Worm (Caenorhabditis elegans) whole organism, mixed stage, embryonic: ENCODE measurements around the gene nta-1.

Experiments
- elt-3 ChIP-seq: fragments of 150-350 bp; optimal IDR thresholded peaks from 2 replicates; lab custom pipeline; 2014; ENCODE audit warnings: missing biosample characterization, missing genetic modification characterization
- lin-32 ChIP-seq: fragments of 200-800 bp; sonication (Bioruptor generic); optimal IDR thresholded peaks from 2 replicates; lab custom pipeline; 2018; ENCODE audit warnings: mild to moderate bottlenecking, missing genetic modification characterization, missing compliant biosample characterization

DNA sequence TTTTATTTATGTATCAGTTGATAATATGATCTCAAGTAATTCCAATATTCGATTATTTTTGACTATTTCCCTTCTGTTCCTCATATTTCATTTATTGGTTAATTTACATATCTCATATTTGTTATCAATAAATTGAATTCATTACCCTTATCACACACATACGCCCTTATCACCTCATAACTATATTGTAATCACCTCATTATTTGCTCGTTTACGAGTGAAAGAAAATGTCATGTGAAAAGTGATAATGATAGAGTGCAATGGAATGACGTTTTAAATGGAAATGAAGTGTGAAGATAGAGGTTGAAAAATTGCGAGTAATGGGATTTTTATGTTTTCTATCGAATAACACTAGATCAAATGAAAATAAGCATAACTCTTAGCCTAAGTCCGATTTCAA, 42.9 kb upstream of the nta-1 start:
- TF ChIP-seq lin-32 (GFP tag; lab: Kevin White, UChicago) (no peak), elt-3 (tag; lab: Kevin White, UChicago) (no peak)
